Worm (Caenorhabditis elegans) whole organism, L4 larva: Measurements from ENCODE around the gene cal-7.

Experiments
- F10B5.3 ChIP-seq: sonication (generic microtip); optimal IDR thresholded peaks from 2 replicates; lab custom pipeline; 2016; ENCODE audit warnings: mild to moderate bottlenecking, missing genetic modification characterization, missing compliant biosample characterization
- R02D3.7 ChIP-seq: fragments of 150-350 bp; sonication (generic microtip); optimal IDR thresholded peaks from 3 replicates; lab custom pipeline; 2014; ENCODE audit warnings: missing biosample characterization, missing genetic modification characterization
- Y105C5A.15 ChIP-seq: fragments of 200-800 bp; sonication (Bioruptor generic); IDR thresholded peaks from 2 replicates; pipeline ENCODE4 v1.3.6; 2022; ENCODE audit warnings: missing genetic modification characterization, missing compliant biosample characterization
- Y5F2A.4 ChIP-seq: fragments of 200-800 bp; sonication (Bioruptor generic); optimal IDR thresholded peaks from 2 replicates; lab custom pipeline; 2018; ENCODE audit warnings: mild to moderate bottlenecking, missing genetic modification characterization, missing compliant biosample characterization
- ceh-32 ChIP-seq: sonication (generic microtip); optimal IDR thresholded peaks from 2 replicates; lab custom pipeline; 2016; ENCODE audit warnings: mild to moderate bottlenecking, missing genetic modification characterization, missing compliant biosample characterization; ENCODE audit not compliant: poor library complexity
- ceh-44 ChIP-seq: fragments of 200-800 bp; sonication (Bioruptor generic); IDR thresholded peaks from 2 replicates; pipeline ENCODE4 v1.3.6; 2022; ENCODE audit warnings: missing genetic modification reagents, missing genetic modification characterization, missing compliant biosample characterization
- ces-1 ChIP-seq: fragments of 150-350 bp; sonication (generic microtip); optimal IDR thresholded peaks from 4 replicates; lab custom pipeline; 2014; ENCODE audit warnings: missing biosample characterization, missing genetic modification reagents, missing genetic modification characterization
- dmd-6 ChIP-seq: fragments of 200-800 bp; sonication (Bioruptor generic); IDR thresholded peaks from 2 replicates; pipeline ENCODE4 v1.3.6; 2022; ENCODE audit warnings: missing genetic modification reagents, missing genetic modification characterization, missing compliant biosample characterization
- duxl-1 ChIP-seq: sonication (generic microtip); optimal IDR thresholded peaks from 2 replicates; lab custom pipeline; 2016; ENCODE audit warnings: mild to moderate bottlenecking, missing genetic modification characterization, moderate library complexity, missing compliant biosample characterization; ENCODE audit not compliant: poor library complexity
- fkh-10 ChIP-seq: fragments of 150-350 bp; optimal IDR thresholded peaks from 2 replicates; lab custom pipeline; 2014; ENCODE audit warnings: missing biosample characterization, missing genetic modification reagents, missing genetic modification characterization
- lin-29 ChIP-seq: fragments of 200-800 bp; sonication (Bioruptor generic); IDR thresholded peaks from 2 replicates; pipeline ENCODE4 v1.3.6; 2022; ENCODE audit warnings: missing genetic modification reagents, missing genetic modification characterization, missing compliant biosample characterization
- madf-5 ChIP-seq, 2 experiments: fragments of 200-800 bp; sonication (Bioruptor generic); IDR thresholded peaks; 2 replicates each; pipeline ENCODE4 v1.3.6; 2022; ENCODE audit warnings: missing compliant biosample characterization in 2 of 2, missing genetic modification characterization in 2 of 2
- mes-2 ChIP-seq: sonication (generic microtip); optimal IDR thresholded peaks from 2 replicates; lab custom pipeline; 2016; ENCODE audit warnings: missing genotype, mild to moderate bottlenecking, missing genetic modification characterization, missing compliant biosample characterization; ENCODE audit not compliant: poor library complexity, severe bottlenecking
- nhr-237 ChIP-seq: sonication (generic microtip); optimal IDR thresholded peaks from 2 replicates; lab custom pipeline; 2017; ENCODE audit warnings: missing biosample characterization, missing genetic modification characterization
- nhr-28 ChIP-seq: fragments of 150-350 bp; optimal IDR thresholded peaks from 2 replicates; lab custom pipeline; 2014; ENCODE audit warnings: missing biosample characterization, missing genetic modification characterization
- nhr-42 ChIP-seq: fragments of 200-800 bp; sonication (Bioruptor generic); IDR thresholded peaks from 2 replicates; pipeline ENCODE4 v1.3.6; 2022; ENCODE audit warnings: missing genetic modification characterization, missing compliant biosample characterization
- nhr-6 ChIP-seq: fragments of 150-350 bp; optimal IDR thresholded peaks from 2 replicates; lab custom pipeline; 2014; ENCODE audit warnings: missing biosample characterization, missing genetic modification characterization
- nhr-77 ChIP-seq: fragments of 150-350 bp; optimal IDR thresholded peaks from 2 replicates; lab custom pipeline; 2014; ENCODE audit warnings: missing biosample characterization, missing genetic modification characterization
- pqm-1 ChIP-seq: sonication (generic microtip); optimal IDR thresholded peaks from 2 replicates; lab custom pipeline; 2017; ENCODE audit warnings: missing biosample characterization, missing genetic modification characterization
- rbr-2 ChIP-seq: sonication (generic microtip); optimal IDR thresholded peaks from 2 replicates; lab custom pipeline; 2016; ENCODE audit warnings: missing genotype, missing genetic modification characterization, missing compliant biosample characterization
- sdz-12 ChIP-seq: fragments of 200-800 bp; sonication (Bioruptor generic); optimal IDR thresholded peaks from 2 replicates; lab custom pipeline; 2018; ENCODE audit warnings: mild to moderate bottlenecking, missing genetic modification characterization, missing compliant biosample characterization
- snpc-1.2 ChIP-seq: fragments of 200-800 bp; sonication (Bioruptor generic); IDR thresholded peaks from 2 replicates; pipeline ENCODE4 v1.3.6; 2022; ENCODE audit warnings: missing genetic modification reagents, missing genetic modification characterization, missing compliant biosample characterization
- tag-97 ChIP-seq: fragments of 200-800 bp; sonication (Bioruptor generic); IDR thresholded peaks from 2 replicates; pipeline ENCODE4 v1.3.6; 2022; ENCODE audit warnings: missing genetic modification characterization, missing compliant biosample characterization
- unc-62 ChIP-seq, 3 experiments: fragments of 150-350 bp in 1 of 3; sonication (generic microtip); optimal IDR thresholded peaks in 2 of 3; peaks in 1 of 3; 1 replicate in 1 of 3; 2 replicates in 2 of 3; lab custom pipeline; 2014 to 2017; ENCODE audit warnings: missing biosample characterization in 3 of 3, missing genetic modification characterization in 3 of 3, missing genetic modification reagents in 3 of 3, missing genotype in 1 of 3
- vab-7 ChIP-seq: fragments of 200-800 bp; sonication (Bioruptor generic); IDR thresholded peaks from 2 replicates; pipeline ENCODE4 v1.3.6; 2022; ENCODE audit warnings: missing genetic modification reagents, missing genetic modification characterization, missing compliant biosample characterization
- zip-11 ChIP-seq: fragments of 200-800 bp; sonication (Bioruptor generic); IDR thresholded peaks from 2 replicates; pipeline ENCODE4 v1.3.6; 2022; ENCODE audit warnings: missing genetic modification characterization, missing compliant biosample characterization
- ztf-7 ChIP-seq: fragments of 150-350 bp; optimal IDR thresholded peaks from 2 replicates; lab custom pipeline; 2014; ENCODE audit warnings: missing biosample characterization, missing genetic modification characterization

Gene cal-7

ce11 chrV:9779418-9779817 lies 45.5 kb downstream of the cal-7 start, which contains the start of gene F46B6.4:
Gene F46B6.4 (minus strand): TSS chrV:9779518.
- TF ChIP-seq vab-7, result no peak
- no peak for TF ChIP-seq ces-1 (GFP tag; lab: Kevin White, UChicago)
- TF ChIP-seq nhr-237, result no peak
- TF ChIP-seq fkh-10, result no peak
- no peak for TF ChIP-seq ceh-32 (tag; lab: Kevin White, UChicago)
- no peak for TF ChIP-seq lin-29
- TF ChIP-seq madf-5 (GFP tag; IDR thresholded peaks at IDR 0.05; lab: Robert Waterston, UW), result no peak
- no peak for TF ChIP-seq snpc-1.2 (GFP tag; lab: Robert Waterston, UW)
- no peak for TF ChIP-seq nhr-77 (tag; lab: Kevin White, UChicago)
- no peak for TF ChIP-seq nhr-28 (tag; lab: Kevin White, UChicago)
- no peak for TF ChIP-seq pqm-1 (tag; lab: Kevin White, UChicago)
- no peak for TF ChIP-seq Y105C5A.15 (GFP tag; lab: Robert Waterston, UW)
- no peak for TF ChIP-seq nhr-6 (tag; lab: Kevin White, UChicago)
- no peak for TF ChIP-seq F10B5.3 (tag; lab: Kevin White, UChicago)
- no peak for TF ChIP-seq duxl-1 (tag; lab: Kevin White, UChicago)
- no peak for TF ChIP-seq ztf-7 (tag; lab: Kevin White, UChicago)
- TF ChIP-seq, all 104 proteins: peak for 0

- peak in 1 of 2 experiments; percentile 91 for TF ChIP-seq unc-62 (GFP tag; optimal IDR thresholded peaks at IDR 0.05 in 1 of 2; lab: Kevin White, UChicago)
- no peak for TF ChIP-seq unc-62 (tag; optimal IDR thresholded peaks at IDR 0.05; lab: Kevin White, UChicago)
- no peak for TF ChIP-seq ceh-32 (tag; lab: Kevin White, UChicago)
Measured at ce11 chrV:9782045-9782444, 48.1 kb downstream of the cal-7 start.

- no peak for TF ChIP-seq R02D3.7 (tag; lab: Kevin White, UChicago)
- TF ChIP-seq nhr-6 (tag; lab: Kevin White, UChicago), result no peak
- TF ChIP-seq tag-97 (GFP tag; lab: Robert Waterston, UW), result no peak
- no peak for TF ChIP-seq dmd-6
- TF ChIP-seq Y5F2A.4, result no peak
- no peak for TF ChIP-seq madf-5 (GFP tag; IDR thresholded peaks at IDR 0.05; lab: Robert Waterston, UW)
- no peak for TF ChIP-seq rbr-2 (tag; lab: Kevin White, UChicago)
- TF ChIP-seq mes-2, result no peak
- no peak for TF ChIP-seq sdz-12
- no peak for TF ChIP-seq zip-11
- no peak for TF ChIP-seq Y105C5A.15 (GFP tag; lab: Robert Waterston, UW)
- no peak for TF ChIP-seq ceh-44 (GFP tag; lab: Robert Waterston, UW)
Measured at ce11 chrV:9782969-9783368, 49.1 kb downstream of the cal-7 start, which contains the start of gene F46B6.5. Gene F46B6.5 (minus strand): TSS chrV:9783069.

- no peak for TF ChIP-seq nhr-42 (GFP tag; lab: Robert Waterston, UW)
Measured at ce11 chrV:9784215-9784614, 50.3 kb downstream of the cal-7 start.
